Worm (Caenorhabditis elegans) whole organism, L1 larva: ENCODE data around the gene mrp-6.

ENCODE experiments used
- C04F5.9 ChIP-seq: sonication (generic microtip); optimal IDR thresholded peaks from 2 replicates; lab custom pipeline; 2016; ENCODE audit warnings: missing genetic modification characterization, missing compliant biosample characterization
- Y116A8C.19 ChIP-seq: sonication (generic microtip); optimal IDR thresholded peaks from 2 replicates; lab custom pipeline; 2016; ENCODE audit warnings: missing compliant biosample characterization, missing genetic modification characterization, borderline replicate concordance
- alr-1 ChIP-seq: fragments of 200-800 bp; sonication (Bioruptor generic); optimal IDR thresholded peaks from 2 replicates; lab custom pipeline; 2018; ENCODE audit warnings: borderline replicate concordance, mild to moderate bottlenecking, missing genetic modification characterization, missing compliant biosample characterization
- ama-1 ChIP-seq: fragments of 150-350 bp; optimal IDR thresholded peaks from 2 replicates; lab custom pipeline; 2014
- blmp-1 ChIP-seq: fragments of 150-350 bp; optimal IDR thresholded peaks from 2 replicates; lab custom pipeline; 2014; ENCODE audit warnings: missing biosample characterization, missing genetic modification characterization
- ceh-88 ChIP-seq: fragments of 200-800 bp; sonication (Bioruptor generic); IDR thresholded peaks from 2 replicates; pipeline ENCODE4 v1.3.6; 2022; ENCODE audit warnings: missing genetic modification characterization, missing compliant biosample characterization
- ceh-90 ChIP-seq: sonication (generic microtip); optimal IDR thresholded peaks from 2 replicates; lab custom pipeline; 2016; ENCODE audit warnings: missing genetic modification characterization, missing compliant biosample characterization
- ces-1 ChIP-seq: fragments of 150-350 bp; optimal IDR thresholded peaks from 2 replicates; lab custom pipeline; 2014; ENCODE audit warnings: missing biosample characterization, missing genetic modification reagents, missing genetic modification characterization
- dpl-1 ChIP-seq, 3 experiments: fragments of 150-350 bp in 2 of 3; sonication (generic microtip) in 1 of 3; optimal IDR thresholded peaks; 2 replicates each; lab custom pipeline; 2014 to 2017; ENCODE audit warnings: missing biosample characterization in 3 of 3, missing genetic modification characterization in 3 of 3, missing genetic modification reagents in 3 of 3
- egl-13 ChIP-seq: sonication (generic microtip); optimal IDR thresholded peaks from 2 replicates; lab custom pipeline; 2016; ENCODE audit warnings: missing genotype, missing genetic modification reagents, missing genetic modification characterization, missing compliant biosample characterization
- elt-3 ChIP-seq, 6 experiments: fragments of 150-350 bp in 1 of 6; sonication (generic microtip); optimal IDR thresholded peaks; 2 replicates each; lab custom pipeline; 2017 to 2018; ENCODE audit warnings: missing biosample characterization in 6 of 6, missing genetic modification characterization in 6 of 6, inconsistent platforms in 1 of 6
- ets-5 ChIP-seq: fragments of 200-800 bp; sonication (Bioruptor generic); IDR thresholded peaks from 2 replicates; pipeline ENCODE4 v1.3.6; 2022; ENCODE audit warnings: missing genetic modification characterization, missing compliant biosample characterization
- fkh-4 ChIP-seq: sonication (generic microtip); optimal IDR thresholded peaks from 2 replicates; lab custom pipeline; 2016; ENCODE audit warnings: missing compliant biosample characterization, missing genetic modification characterization, borderline replicate concordance
- fos-1 ChIP-seq: fragments of 150-350 bp; optimal IDR thresholded peaks from 2 replicates; lab custom pipeline; 2014; ENCODE audit warnings: missing biosample characterization, missing genetic modification characterization
- grh-1 ChIP-seq: fragments of 200-800 bp; sonication (Bioruptor generic); IDR thresholded peaks from 2 replicates; pipeline ENCODE4 v1.3.6; 2022; ENCODE audit warnings: missing genetic modification reagents, missing genetic modification characterization, missing compliant biosample characterization
- hlh-4 ChIP-seq: sonication (generic microtip); optimal IDR thresholded peaks from 2 replicates; lab custom pipeline; 2016; ENCODE audit warnings: mild to moderate bottlenecking, missing genetic modification characterization, missing compliant biosample characterization
- jun-1 ChIP-seq: fragments of 150-350 bp; optimal IDR thresholded peaks from 2 replicates; lab custom pipeline; 2014; ENCODE audit warnings: missing biosample characterization, missing genetic modification reagents, missing genetic modification characterization
- lin-13 ChIP-seq: fragments of 150-350 bp; optimal IDR thresholded peaks from 2 replicates; lab custom pipeline; 2014; ENCODE audit warnings: missing biosample characterization, missing genetic modification reagents, missing genetic modification characterization
- lin-14 ChIP-seq: fragments of 200-800 bp; sonication (Bioruptor generic); optimal IDR thresholded peaks from 2 replicates; lab custom pipeline; 2018; ENCODE audit warnings: mild to moderate bottlenecking, missing genetic modification characterization, moderate library complexity, missing compliant biosample characterization
- lin-15B ChIP-seq: fragments of 150-350 bp; sonication (generic microtip); optimal IDR thresholded peaks from 3 replicates; lab custom pipeline; 2014; ENCODE audit warnings: missing biosample characterization, missing genetic modification characterization
- lin-35 ChIP-seq, 2 experiments: fragments of 150-350 bp; optimal IDR thresholded peaks; 2 replicates each; lab custom pipeline; 2014; ENCODE audit warnings: missing biosample characterization in 2 of 2, missing genetic modification characterization in 2 of 2, missing genetic modification reagents in 2 of 2
- lsy-2 ChIP-seq, 2 experiments: fragments of 150-350 bp; optimal IDR thresholded peaks; 2 replicates each; lab custom pipeline; 2014; ENCODE audit warnings: missing biosample characterization in 2 of 2, missing genetic modification characterization in 2 of 2
- mdl-1 ChIP-seq, 2 experiments: fragments of 150-350 bp; optimal IDR thresholded peaks; 2 replicates each; lab custom pipeline; 2014 to 2017; ENCODE audit warnings: missing biosample characterization in 2 of 2, missing genetic modification characterization in 2 of 2, inconsistent platforms in 1 of 2
- nhr-19 ChIP-seq: fragments of 200-800 bp; sonication (Bioruptor generic); conservative IDR thresholded peaks from 2 replicates; pipeline ENCODE4 v1.3.6; 2022; ENCODE audit warnings: missing genetic modification characterization, missing compliant biosample characterization
- nhr-20 ChIP-seq: sonication (generic microtip); optimal IDR thresholded peaks from 2 replicates; lab custom pipeline; 2016; ENCODE audit warnings: mild to moderate bottlenecking, missing genetic modification characterization, missing compliant biosample characterization
- nhr-47 ChIP-seq: sonication (generic microtip); optimal IDR thresholded peaks from 2 replicates; lab custom pipeline; 2016; ENCODE audit warnings: mild to moderate bottlenecking, missing genetic modification characterization, moderate library complexity, missing compliant biosample characterization
- nhr-71 ChIP-seq: sonication (generic microtip); optimal IDR thresholded peaks from 2 replicates; lab custom pipeline; 2016; ENCODE audit warnings: mild to moderate bottlenecking, missing genetic modification characterization, moderate library complexity, missing compliant biosample characterization
- nhr-76 ChIP-seq: sonication (generic microtip); optimal IDR thresholded peaks from 2 replicates; lab custom pipeline; 2017; ENCODE audit warnings: missing biosample characterization, missing genetic modification characterization
- nhr-85 ChIP-seq: sonication (generic microtip); peaks from one replicate; lab custom pipeline; 2016; ENCODE audit warnings: missing genetic modification characterization, inconsistent platforms, missing compliant biosample characterization
- nhr-90 ChIP-seq: sonication (generic microtip); optimal IDR thresholded peaks from 2 replicates; lab custom pipeline; 2016; ENCODE audit warnings: mild to moderate bottlenecking, missing genetic modification characterization, missing compliant biosample characterization; ENCODE audit not compliant: poor library complexity
- pax-3 ChIP-seq: fragments of 200-800 bp; sonication (Bioruptor generic); optimal IDR thresholded peaks from 2 replicates; lab custom pipeline; 2018; ENCODE audit warnings: mild to moderate bottlenecking, missing genetic modification characterization, moderate library complexity, missing compliant biosample characterization
- pqm-1 ChIP-seq: sonication (generic microtip); optimal IDR thresholded peaks from 3 replicates; lab custom pipeline; 2017; ENCODE audit warnings: missing biosample characterization, missing genetic modification characterization
- rnt-1 ChIP-seq: sonication (generic microtip); optimal IDR thresholded peaks from 2 replicates; lab custom pipeline; 2016; ENCODE audit warnings: mild to moderate bottlenecking, missing genetic modification characterization, moderate library complexity, missing compliant biosample characterization
- skn-1 ChIP-seq: fragments of 150-350 bp; optimal IDR thresholded peaks from 2 replicates; lab custom pipeline; 2014; ENCODE audit warnings: missing biosample characterization, missing genetic modification characterization
- snpc-4 ChIP-seq: fragments of 150-350 bp; optimal IDR thresholded peaks from 2 replicates; lab custom pipeline; 2014; ENCODE audit warnings: missing biosample characterization, missing genetic modification characterization
- snu-23 ChIP-seq: sonication (generic microtip); optimal IDR thresholded peaks from 2 replicates; lab custom pipeline; 2016; ENCODE audit warnings: missing genetic modification characterization, missing compliant biosample characterization
- sox-4 ChIP-seq: sonication (generic microtip); optimal IDR thresholded peaks from 2 replicates; lab custom pipeline; 2016; ENCODE audit warnings: missing genetic modification characterization, missing compliant biosample characterization
- sptf-1 ChIP-seq: fragments of 150-350 bp; optimal IDR thresholded peaks from 2 replicates; lab custom pipeline; 2014; ENCODE audit warnings: missing biosample characterization, missing genetic modification characterization
- swsn-7 ChIP-seq: sonication (generic microtip); optimal IDR thresholded peaks from 2 replicates; lab custom pipeline; 2016; ENCODE audit warnings: missing genetic modification characterization, missing compliant biosample characterization
- tbx-2 ChIP-seq: sonication (generic microtip); optimal IDR thresholded peaks from 2 replicates; lab custom pipeline; 2016; ENCODE audit warnings: missing genetic modification characterization, missing compliant biosample characterization
- unc-130 ChIP-seq: fragments of 150-350 bp; optimal IDR thresholded peaks from 2 replicates; lab custom pipeline; 2017; ENCODE audit warnings: missing biosample characterization, missing genetic modification characterization, inconsistent platforms
- unc-62 ChIP-seq: fragments of 150-350 bp; optimal IDR thresholded peaks from 2 replicates; lab custom pipeline; 2014; ENCODE audit warnings: missing biosample characterization, missing genetic modification reagents, missing genetic modification characterization
- unc-98 ChIP-seq: fragments of 200-800 bp; sonication (Bioruptor generic); IDR thresholded peaks from 2 replicates; pipeline ENCODE4 v1.3.6; 2022; ENCODE audit warnings: missing genetic modification characterization, missing compliant biosample characterization
- ztf-4 ChIP-seq: fragments of 150-350 bp; optimal IDR thresholded peaks from 2 replicates; lab custom pipeline; 2014; ENCODE audit warnings: missing biosample characterization, missing genetic modification characterization

The mrp-6 gene

DNA sequence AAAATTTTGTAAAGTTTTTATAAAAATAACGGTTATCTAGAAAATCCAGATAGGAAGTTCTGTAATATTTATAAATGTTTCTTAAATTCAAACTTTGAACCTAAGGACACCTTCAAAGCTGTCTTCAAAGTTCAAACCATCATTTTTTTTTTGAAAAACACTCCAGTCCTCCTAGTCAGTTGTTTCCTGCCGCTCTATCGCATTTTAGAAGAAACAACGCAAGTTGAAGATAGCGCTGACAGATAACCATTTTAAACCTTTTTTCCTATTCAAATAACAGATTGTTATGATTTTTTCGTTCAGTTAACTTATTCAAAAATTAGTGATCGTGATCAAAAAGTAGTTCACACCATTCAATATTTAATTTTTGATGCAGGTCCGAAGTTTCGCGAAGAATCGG is 53.2 kb downstream of the mrp-6 start (continued):
- TF ChIP-seq ces-1 (GFP tag; lab: Kevin White, UChicago) (no peak), ama-1 (no peak), grh-1 (no peak), sptf-1 (tag; lab: Kevin White, UChicago) (no peak), lin-13 (GFP tag; lab: Kevin White, UChicago) (no peak), C04F5.9 (tag; lab: Kevin White, UChicago) (no peak), snu-23 (GFP tag; lab: Kevin White, UChicago) (peak; percentile 40), egl-13 (tag; lab: Kevin White, UChicago) (no peak)
- TF ChIP-seq, all 84 proteins: peak for 7

DNA sequence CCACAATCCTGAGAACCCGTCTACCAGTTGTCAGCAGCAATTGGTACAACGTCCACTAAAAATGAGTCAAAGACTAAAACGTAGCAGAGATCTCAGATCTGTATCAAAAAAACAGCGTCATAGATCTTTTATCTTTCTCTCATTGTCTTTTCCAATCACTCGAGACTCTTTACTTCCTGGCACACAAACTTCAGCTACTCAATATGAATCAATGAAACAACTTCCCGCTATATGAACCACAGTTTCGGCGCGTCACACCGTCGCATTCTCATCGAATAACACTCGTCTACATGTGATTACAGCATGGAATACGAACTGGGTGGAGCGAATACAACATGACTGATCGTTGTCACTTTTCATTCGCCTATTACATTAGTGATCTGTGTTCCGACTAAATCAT is 54.3 kb downstream of the mrp-6 start:
- TF ChIP-seq lin-15B: no peak
- TF ChIP-seq ztf-4 (tag; lab: Kevin White, UChicago): peak; percentile 72
- no peak for TF ChIP-seq jun-1
- TF ChIP-seq swsn-7 (tag; lab: Kevin White, UChicago): peak; percentile 9
- TF ChIP-seq dpl-1 (GFP tag; optimal IDR thresholded peaks at IDR 0.05; lab: Kevin White, UChicago): no peak
- peak; percentile 77 for TF ChIP-seq lin-14
- TF ChIP-seq nhr-90 (tag; lab: Kevin White, UChicago): no peak
- TF ChIP-seq Y116A8C.19 (tag; lab: Kevin White, UChicago): no peak
- no peak for TF ChIP-seq pax-3 (tag; lab: Kevin White, UChicago)
- TF ChIP-seq lin-13 (GFP tag; lab: Kevin White, UChicago): peak; percentile 34
- TF ChIP-seq alr-1 (tag; lab: Kevin White, UChicago): no peak
- no peak for TF ChIP-seq pqm-1 (tag; lab: Kevin White, UChicago)
- peak; percentile 61 for TF ChIP-seq snu-23 (GFP tag; lab: Kevin White, UChicago)
- no peak for TF ChIP-seq fkh-4 (tag; lab: Kevin White, UChicago)
- peak in 1 of 2 experiments; percentile 20 for TF ChIP-seq lsy-2 (tag; optimal IDR thresholded peaks at IDR 0.05; lab: Kevin White, UChicago)
- TF ChIP-seq blmp-1 (tag; lab: Kevin White, UChicago): peak; percentile 54
- TF ChIP-seq sox-4 (tag; lab: Kevin White, UChicago): no peak
- no peak for TF ChIP-seq hlh-4 (tag; lab: Kevin White, UChicago)
- no peak for TF ChIP-seq snpc-4 (tag; lab: Kevin White, UChicago)
- TF ChIP-seq ets-5 (GFP tag; lab: Robert Waterston, UW): no peak
- peak; percentile 53 for TF ChIP-seq rnt-1 (tag; lab: Kevin White, UChicago)
- TF ChIP-seq ceh-88 (GFP tag; lab: Robert Waterston, UW): no peak
- no peak for TF ChIP-seq unc-130 (tag; lab: Kevin White, UChicago)
- peak; percentile 80 for TF ChIP-seq tbx-2 (tag; lab: Kevin White, UChicago)
- peak in 1 of 2 experiments; percentile 41 for TF ChIP-seq lin-35 (GFP tag; optimal IDR thresholded peaks at IDR 0.05; lab: Kevin White, UChicago)
- peak; percentile 29 for TF ChIP-seq skn-1 (tag; lab: Kevin White, UChicago)
- TF ChIP-seq fos-1: no peak
- peak; percentile 86 for TF ChIP-seq nhr-71 (tag; lab: Kevin White, UChicago)
- TF ChIP-seq nhr-19: peak; percentile 71
- no peak for TF ChIP-seq unc-98
- TF ChIP-seq nhr-47 (tag; lab: Kevin White, UChicago): no peak
- peak in 1 of 2 experiments; percentile 33 for TF ChIP-seq mdl-1 (tag; optimal IDR thresholded peaks at IDR 0.05; lab: Kevin White, UChicago)
- no peak for TF ChIP-seq nhr-76 (tag; lab: Kevin White, UChicago)
- TF ChIP-seq nhr-85: peak; percentile 91
- TF ChIP-seq unc-62 (GFP tag; lab: Kevin White, UChicago): no peak
- no peak for TF ChIP-seq ceh-90 (tag; lab: Kevin White, UChicago)
- TF ChIP-seq elt-3 (tag; optimal IDR thresholded peaks at IDR 0.05; lab: Kevin White, UChicago): peak in 2 of 6 experiments; percentile 22 to 48
- peak; percentile 69 for TF ChIP-seq nhr-20 (tag; lab: Kevin White, UChicago)
